Fruit fly (Drosophila melanogaster): ENCODE data around the gene EMC2A.

DNA sequence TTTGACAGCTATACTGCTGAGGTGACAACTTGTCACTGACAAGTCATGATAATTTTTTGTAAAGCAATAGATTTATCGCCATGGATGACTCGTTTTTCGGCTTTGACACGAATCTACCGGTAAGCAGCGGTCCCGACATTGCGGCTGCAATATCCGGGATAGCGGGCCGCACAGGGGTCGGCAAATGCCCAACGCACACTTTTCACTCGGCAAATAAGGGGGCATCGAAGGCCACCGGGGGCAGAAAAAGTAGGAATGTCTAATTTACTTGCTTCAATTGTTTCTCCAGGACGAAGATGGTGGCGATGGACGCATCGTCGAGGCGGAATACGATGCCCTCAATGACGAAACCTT, 47.7 kb upstream of the EMC2A start:
- TF ChIP-seq odd (GFP tag; optimal IDR thresholded peaks at IDR 0.05) (no peak), CG15073 (GFP tag; optimal IDR thresholded peaks at IDR 0.05) (no peak), Rx (GFP tag; IDR thresholded peaks at IDR 0.05) (no peak), CG2875 (GFP tag; optimal IDR thresholded peaks at IDR 0.05) (no peak), CG1602 (GFP tag; optimal IDR thresholded peaks at IDR 0.05) (no peak), da (GFP tag; optimal IDR thresholded peaks at IDR 0.05) (no peak), Tbp (GFP tag; optimal IDR thresholded peaks at IDR 0.05) (no peak), tna (GFP tag; IDR thresholded peaks at IDR 0.05; ENCODE audit: partially characterized antibody) (no peak; the same call in 1 of the 2 replicates), sisA (GFP tag; IDR thresholded peaks at IDR 0.05) (no peak), CG11085 (GFP tag; IDR thresholded peaks at IDR 0.05) (no peak), fru (optimal IDR thresholded peaks at IDR 0.05) (no peak), CG12659 (GFP tag; optimal IDR thresholded peaks at IDR 0.05) (no peak), CG32532 (GFP tag; IDR thresholded peaks at IDR 0.05) (no peak)
